Fruit fly (Drosophila melanogaster) S2 (cell line): Measurements from ENCODE around the gene TotB.

Experiments used
- CG8478 ChIP-seq: fragments of >200 bp; optimal IDR thresholded peaks from 2 replicates; lab custom pipeline; 2018
- CTCF ChIP-seq, 2 experiments: fragments of >200 bp; optimal IDR thresholded peaks; 2 replicates each; lab custom pipeline; 2018

Gene TotB

dm6 chr3R:20873638-20874037 is at the start of gene TotB:
Gene TotB (plus strand): TSS chr3R:20873938.
- TF ChIP-seq CTCF (optimal IDR thresholded peaks at IDR 0.05; lab: Kevin White, UChicago) (no peak), CG8478 (no peak)

DNA sequence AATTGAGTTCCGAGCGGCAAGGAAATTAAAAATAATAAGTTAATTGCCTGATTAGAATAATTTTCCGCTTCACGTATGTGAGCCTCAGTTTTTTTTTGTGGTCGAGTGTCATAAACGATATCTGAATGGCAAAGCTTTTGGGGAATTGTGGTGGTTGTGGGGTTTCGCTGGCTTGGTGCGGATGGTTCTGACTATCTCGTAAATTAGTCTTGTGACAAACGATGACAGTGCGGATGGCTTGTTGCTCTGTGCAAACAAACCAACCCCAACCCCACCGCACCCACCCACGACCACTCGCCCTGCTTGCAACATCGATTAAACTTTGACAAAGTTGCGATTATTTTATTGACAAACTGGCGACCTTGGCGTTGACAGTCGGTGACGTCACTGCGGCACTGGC is 46.8 kb upstream of the TotB start:
- TF ChIP-seq CTCF (optimal IDR thresholded peaks at IDR 0.05; lab: Kevin White, UChicago) (no peak), CG8478 (no peak)

DNA sequence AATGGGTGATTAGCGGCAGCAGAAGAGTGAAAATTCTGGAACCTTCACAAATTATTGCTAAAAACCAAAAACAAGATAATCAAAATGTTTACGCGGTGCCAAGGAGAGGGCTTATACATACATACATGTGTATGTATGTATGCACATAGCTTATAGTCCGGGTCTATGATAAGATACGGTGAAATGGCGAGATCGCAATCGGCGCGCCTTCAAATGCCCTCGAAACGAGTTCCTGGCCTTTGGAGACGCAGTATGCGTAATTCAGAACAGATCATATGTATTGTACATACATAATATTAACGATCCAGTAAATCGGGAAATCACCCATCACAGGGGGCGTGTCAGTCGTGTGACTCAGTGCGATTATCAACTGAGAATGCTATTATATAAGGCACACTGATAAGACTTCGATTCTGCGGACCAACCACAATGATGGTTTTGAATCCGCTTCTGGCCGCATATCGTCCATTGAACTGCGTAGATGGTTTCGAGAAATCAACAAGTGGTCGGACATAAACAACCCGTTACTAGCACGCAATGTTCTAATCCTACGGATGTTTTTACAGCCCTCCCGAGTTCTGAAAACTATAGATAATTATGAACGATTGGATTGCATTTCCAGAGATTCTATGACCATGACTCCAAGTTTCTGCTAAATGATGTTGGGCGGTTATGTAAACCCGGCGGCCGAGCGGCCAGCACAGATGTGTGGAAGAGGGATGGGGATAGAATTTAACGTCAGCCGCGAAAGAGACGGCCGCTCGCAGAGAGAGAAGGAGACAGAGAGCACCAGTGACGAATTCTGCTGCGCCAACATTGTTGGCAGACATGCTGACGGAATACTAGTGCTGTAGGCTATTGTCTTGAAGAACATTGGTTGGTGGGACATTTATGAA is 45.0 kb upstream of the TotB start:
- TF ChIP-seq CG8478 (no peak), CTCF (optimal IDR thresholded peaks at IDR 0.05; lab: Kevin White, UChicago) (peak in 1 of 2 experiments; percentile 12)

DNA sequence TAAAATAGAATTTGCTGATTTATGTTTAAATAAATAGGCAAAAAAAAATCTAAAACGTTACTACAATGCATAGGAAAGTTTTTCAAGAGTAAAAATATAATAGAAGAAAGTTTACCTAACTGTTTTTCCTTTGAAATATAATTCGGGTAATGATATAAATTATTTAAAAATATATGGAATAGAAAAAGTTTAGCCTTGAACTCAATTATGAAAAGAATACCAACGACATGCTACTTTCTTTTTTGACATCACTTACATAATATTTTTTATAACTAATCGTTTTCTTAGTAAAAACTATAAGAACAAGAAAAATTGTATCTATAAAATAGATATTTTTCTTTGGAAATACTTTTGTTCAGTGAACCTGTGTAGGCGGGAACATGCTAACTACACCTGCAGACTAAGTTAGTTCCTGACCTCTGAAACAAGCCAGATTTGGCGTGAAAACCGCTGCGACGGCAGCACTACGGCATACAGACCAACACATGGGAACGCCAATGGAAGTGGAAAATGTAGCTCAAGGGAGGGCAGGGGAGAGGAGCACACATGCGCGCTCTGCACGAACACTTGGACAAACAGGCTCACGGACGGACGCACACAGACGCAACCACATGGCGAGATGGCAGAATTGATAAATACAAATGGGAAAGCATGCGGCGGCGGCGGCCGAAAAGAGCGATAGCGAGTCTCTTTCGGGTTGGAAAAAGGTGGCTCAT is 44.2 kb upstream of the TotB start:
- TF ChIP-seq CG8478, result no peak
- no peak for TF ChIP-seq CTCF (optimal IDR thresholded peaks at IDR 0.05; lab: Kevin White, UChicago)

DNA sequence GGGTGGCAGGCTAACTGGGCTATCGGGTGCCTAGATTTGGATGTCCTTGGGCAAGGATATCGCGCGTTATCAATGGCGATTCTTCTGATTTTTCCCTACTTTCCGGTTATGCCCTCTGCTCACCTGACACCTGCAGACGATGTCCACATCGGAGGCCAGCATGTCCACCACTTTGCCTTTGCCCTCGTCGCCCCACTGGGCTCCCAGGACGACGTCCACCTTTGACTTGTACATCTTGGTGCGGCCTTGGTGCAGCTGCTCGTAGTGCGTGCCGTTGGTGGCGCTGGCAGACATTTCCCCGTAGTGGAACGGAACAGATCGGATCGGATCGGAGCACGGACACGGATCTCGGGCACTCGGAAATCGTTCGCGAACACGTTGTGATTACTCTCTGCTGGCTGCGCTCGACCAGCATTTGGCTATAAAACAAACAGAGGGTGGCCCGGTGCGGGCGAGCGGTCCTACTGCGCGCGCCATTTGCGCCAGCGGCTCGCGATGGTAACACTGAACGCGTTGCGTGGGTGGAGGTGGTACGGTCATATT is 43.5 kb upstream of the TotB start, which contains the start of gene Adss:
Adss (minus strand) TSS at position 428 of the 543 bp plus-strand sequence.
- TF ChIP-seq CG8478 (no peak), CTCF (optimal IDR thresholded peaks at IDR 0.05; lab: Kevin White, UChicago) (peak; percentile 2 to 8)

DNA sequence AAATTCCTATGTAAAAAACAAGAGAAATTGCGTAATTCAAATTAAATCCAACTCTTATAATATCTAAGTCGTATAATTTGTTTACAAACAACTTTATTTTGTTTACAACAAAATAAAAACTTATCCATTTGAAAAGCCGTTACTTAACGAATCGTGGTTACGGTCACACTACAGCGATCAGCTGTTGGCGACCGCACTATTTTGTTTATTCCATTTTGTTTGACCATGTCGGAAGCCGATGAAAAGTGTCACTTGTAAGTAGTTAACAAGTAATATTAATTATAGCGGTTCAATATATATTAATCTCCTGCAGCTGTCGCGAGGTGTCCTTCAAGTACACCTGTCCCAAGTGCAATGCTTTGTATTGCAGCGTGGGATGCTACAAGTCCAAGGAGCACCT is 42.8 kb upstream of the TotB start, which contains the start of gene CG31223:
CG31223 (plus strand) TSS at position 165 of the 400 bp plus-strand sequence.
- no peak for TF ChIP-seq CG8478
- TF ChIP-seq CTCF (optimal IDR thresholded peaks at IDR 0.05; lab: Kevin White, UChicago), result no peak

dm6 chr3R:20832689-20833524 is 40.8 kb upstream of the TotB start, which contains the start of gene Synd:
Gene Synd (plus strand): TSS chr3R:20832799.
- TF ChIP-seq CTCF (optimal IDR thresholded peaks at IDR 0.05; lab: Kevin White, UChicago), result peak in 1 of 2 experiments; percentile 41
- TF ChIP-seq CG8478, result no peak

dm6 chr3R:20833664-20834063 is 40.1 kb upstream of the TotB start:
- TF ChIP-seq CTCF (optimal IDR thresholded peaks at IDR 0.05; lab: Kevin White, UChicago) (no peak), CG8478 (no peak)

dm6 chr3R:20834770-20835183 is 39.0 kb upstream of the TotB start:
- TF ChIP-seq CTCF (optimal IDR thresholded peaks at IDR 0.05; lab: Kevin White, UChicago), result no peak
- TF ChIP-seq CG8478, result no peak

DNA sequence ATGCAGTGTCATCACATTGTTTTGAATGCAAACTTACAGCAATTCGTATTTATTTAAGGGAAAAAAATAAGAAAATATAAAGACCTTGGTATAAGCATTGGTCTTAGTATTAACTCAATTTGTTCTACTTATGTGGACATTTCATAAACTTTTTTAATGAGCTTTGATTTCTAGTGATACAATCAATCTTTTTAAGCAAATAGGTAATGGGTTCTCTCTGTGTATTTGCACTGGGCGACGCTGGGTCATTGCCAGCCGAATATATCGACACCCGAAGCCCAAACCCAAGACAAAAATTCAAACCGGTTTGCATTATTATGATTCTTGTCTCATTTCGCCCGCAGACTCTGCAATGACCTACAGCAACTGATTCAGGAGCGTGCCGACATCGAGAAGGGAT is 38.2 kb upstream of the TotB start:
- no peak for TF ChIP-seq CG8478
- no peak for TF ChIP-seq CTCF (optimal IDR thresholded peaks at IDR 0.05; lab: Kevin White, UChicago)

- no peak for TF ChIP-seq CTCF (optimal IDR thresholded peaks at IDR 0.05; lab: Kevin White, UChicago)
- TF ChIP-seq CG8478, result no peak
These were observed 37.4 kb upstream of the TotB start for dm6 chr3R:20836257-20836856.

DNA sequence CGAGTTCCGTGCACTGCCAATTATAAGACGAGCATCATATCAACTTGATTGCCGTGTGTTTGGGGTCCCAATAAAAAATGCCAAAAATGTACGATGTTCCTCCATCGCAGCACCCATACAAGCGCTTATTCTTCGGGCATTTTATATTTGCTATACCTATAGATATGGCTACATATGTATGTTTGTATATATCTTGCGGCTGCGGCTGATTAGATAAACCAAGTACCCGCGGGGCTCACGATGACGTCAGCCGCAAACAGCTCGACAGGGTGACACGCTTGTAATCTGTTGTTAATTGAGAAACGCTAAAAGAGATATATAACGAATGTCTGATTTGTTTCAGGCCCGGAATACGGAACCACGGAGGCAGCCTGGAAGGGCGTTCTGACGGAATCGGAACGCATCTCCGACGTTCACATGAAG is 36.5 kb upstream of the TotB start:
- TF ChIP-seq CG8478, result no peak
- no peak for TF ChIP-seq CTCF (optimal IDR thresholded peaks at IDR 0.05; lab: Kevin White, UChicago)

- TF ChIP-seq CTCF (optimal IDR thresholded peaks at IDR 0.05; lab: Kevin White, UChicago) (no peak), CG8478 (no peak)
These were observed 35.0 kb upstream of the TotB start for dm6 chr3R:20838787-20839186.

DNA sequence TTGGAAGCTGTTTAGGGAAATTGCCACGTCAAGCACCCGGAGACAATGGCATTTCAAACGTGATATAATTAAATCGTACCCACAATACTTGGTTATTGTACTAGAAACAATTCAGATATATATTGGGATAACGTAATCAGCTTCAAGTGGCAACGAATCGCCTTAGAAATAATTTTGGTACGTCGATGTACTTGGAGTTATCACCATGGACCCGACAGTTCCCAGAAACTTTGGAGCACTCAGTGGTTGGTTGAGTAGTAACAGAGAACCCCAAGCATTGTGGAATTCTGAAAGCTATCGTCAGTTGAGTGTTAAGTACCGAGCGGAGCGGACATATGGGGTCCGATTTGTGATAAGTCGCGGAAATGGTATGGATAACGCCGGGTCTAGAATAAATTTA is 31.9 kb upstream of the TotB start, which contains the start of gene CG15695:
CG15695 (plus strand) TSS at position 301 of the 400 bp plus-strand sequence.
- TF ChIP-seq CG8478, result no peak
- no peak for TF ChIP-seq CTCF (optimal IDR thresholded peaks at IDR 0.05; lab: Kevin White, UChicago)
